Fruit fly (Drosophila melanogaster): ENCODE results near the gene CG13784.

Gene CG13784

dm6 chr2L:7199635-7200110 lies 20.2 kb downstream of the CG13784 start (continued):
- TF ChIP-seq gcm2 (GFP tag; optimal IDR thresholded peaks at IDR 0.05), result no peak
- TF ChIP-seq CG18262 (tag; optimal IDR thresholded peaks at IDR 0.05), result no peak
- no peak for TF ChIP-seq CG31224 (GFP tag; IDR thresholded peaks at IDR 0.05)
- TF ChIP-seq Chrac-16 (GFP tag; optimal IDR thresholded peaks at IDR 0.05), result no peak
- no peak for TF ChIP-seq CG9817 (tag; optimal IDR thresholded peaks at IDR 0.05)
- TF ChIP-seq CG9876 (GFP tag; optimal IDR thresholded peaks at IDR 0.05), result no peak
- TF ChIP-seq zfh2 (GFP tag; optimal IDR thresholded peaks at IDR 0.05), result no peak
- no peak for TF ChIP-seq CG17802 (tag; optimal IDR thresholded peaks at IDR 0.05)
- TF ChIP-seq CG17612 (GFP tag; IDR thresholded peaks at IDR 0.05), result no peak
- TF ChIP-seq CoRest (tag; optimal IDR thresholded peaks at IDR 0.05), result no peak
- TF ChIP-seq Bdp1 (GFP tag; optimal IDR thresholded peaks at IDR 0.05), result no peak
- TF ChIP-seq toy (GFP tag; IDR thresholded peaks at IDR 0.05), result no peak
- no peak for TF ChIP-seq CG30431 (GFP tag; optimal IDR thresholded peaks at IDR 0.05)
- no peak for TF ChIP-seq en (GFP tag; optimal IDR thresholded peaks at IDR 0.05)
- TF ChIP-seq Eip74EF (GFP tag; optimal IDR thresholded peaks at IDR 0.05), result peak in 1 of 2 experiments; percentile 77
- TF ChIP-seq nom (GFP tag; optimal IDR thresholded peaks at IDR 0.05), result no peak
- TF ChIP-seq gsb (GFP tag; IDR thresholded peaks at IDR 0.05), result no peak
- no peak for TF ChIP-seq aop (GFP tag; IDR thresholded peaks at IDR 0.05)
- peak; percentile 68 for TF ChIP-seq Drgx (GFP tag; IDR thresholded peaks at IDR 0.05)
- no peak for TF ChIP-seq wek (GFP tag; optimal IDR thresholded peaks at IDR 0.05)
- no peak for TF ChIP-seq CG4854 (GFP tag; optimal IDR thresholded peaks at IDR 0.05)
- TF ChIP-seq NK7.1 (GFP tag; optimal IDR thresholded peaks at IDR 0.05), result no peak
- no peak for TF ChIP-seq Fer2 (tag; optimal IDR thresholded peaks at IDR 0.05)
- no peak for TF ChIP-seq Hmx (GFP tag; optimal IDR thresholded peaks at IDR 0.05)
- TF ChIP-seq HLHmδ (GFP tag; optimal IDR thresholded peaks at IDR 0.05), result peak; percentile 0
- TF ChIP-seq HLH3B (GFP tag; IDR thresholded peaks at IDR 0.05), result no peak

dm6 chr2L:7198618-7199017 lies 21.2 kb downstream of the CG13784 start:
- TF ChIP-seq dysf (GFP tag; IDR thresholded peaks at IDR 0.05), result 0 out of 3 replicates have a peak, but pooled peaks have one; percentile 14
- no peak for TF ChIP-seq CG4820 (GFP tag; optimal IDR thresholded peaks at IDR 0.05)
- peak; percentile 2 for TF ChIP-seq unpg (GFP tag; optimal IDR thresholded peaks at IDR 0.05)
- TF ChIP-seq trh (GFP tag; optimal IDR thresholded peaks at IDR 0.05), result no peak
- TF ChIP-seq Doc2 (GFP tag; IDR thresholded peaks at IDR 0.05), result no peak
- peak; percentile 42 for TF ChIP-seq Med (GFP tag)
- peak; percentile 50 for TF ChIP-seq sens (GFP tag)
- no peak for TF ChIP-seq CG4360 (GFP tag; IDR thresholded peaks at IDR 0.05)
- TF ChIP-seq Hr51 (GFP tag; optimal IDR thresholded peaks at IDR 0.05), result peak in 1 of 2 experiments; percentile 15
- TF ChIP-seq ara (GFP tag; IDR thresholded peaks at IDR 0.05), result no peak
- 0 out of 3 replicates have a peak, but pooled peaks have one; percentile 8 for TF ChIP-seq row (GFP tag; IDR thresholded peaks at IDR 0.05)
- TF ChIP-seq CG12236 (GFP tag; optimal IDR thresholded peaks at IDR 0.05), result no peak
- peak; percentile 74 for TF ChIP-seq onecut (GFP tag; IDR thresholded peaks at IDR 0.05)
- peak; percentile 12 for TF ChIP-seq CG12769 (tag; optimal IDR thresholded peaks at IDR 0.05)
- TF ChIP-seq CG1832 (GFP tag; optimal IDR thresholded peaks at IDR 0.05), result no peak

Data from whole organism, embryonic.